Fruit fly (Drosophila melanogaster) whole organism, embryonic: ENCODE results near the gene CG12056.

Experiments
- Adf1 ChIP-seq: fragments of 200-800 bp; sonication (Bioruptor generic); IDR thresholded peaks from 2 replicates; pipeline ENCODE4 v1.3.6; 2022; ENCODE audit warnings: missing biosample characterization, missing genetic modification characterization
- Awh ChIP-seq: fragments of 200-800 bp; sonication (Bioruptor generic); IDR thresholded peaks from 2 replicates; pipeline ENCODE4, ENCODE4 v1.3.6; 2022; ENCODE audit warnings: missing biosample characterization, missing genetic modification characterization
- B-H1 ChIP-seq: fragments of 200-800 bp; sonication (Bioruptor generic); IDR thresholded peaks from 3 replicates; pipeline ENCODE4 v1.3.6; 2022; ENCODE audit warnings: missing biosample characterization, missing genetic modification characterization
- CG10462 ChIP-seq: fragments of 200-800 bp; sonication (Bioruptor generic); optimal IDR thresholded peaks from 2 replicates; lab custom pipeline; 2016; ENCODE audit warnings: missing biosample characterization, missing genetic modification characterization
- CG11398 ChIP-seq: fragments of 200-800 bp; sonication (Bioruptor generic); optimal IDR thresholded peaks from 2 replicates; lab custom pipeline; 2016; ENCODE audit warnings: missing biosample characterization, missing genetic modification characterization
- CG12155 ChIP-seq: fragments of 200-800 bp; sonication (Bioruptor generic); optimal IDR thresholded peaks from 3 replicates; lab custom pipeline; 2016; ENCODE audit warnings: missing biosample characterization, missing genetic modification characterization
- CG12659 ChIP-seq: fragments of 200-800 bp; sonication (Bioruptor generic); optimal IDR thresholded peaks from 3 replicates; lab custom pipeline; 2017; ENCODE audit warnings: mild to moderate bottlenecking, missing biosample characterization, missing genetic modification reagents, missing genetic modification characterization
- CG18011 ChIP-seq: fragments of 200-800 bp; sonication (Bioruptor generic); optimal IDR thresholded peaks from 2 replicates; lab custom pipeline; 2017; ENCODE audit warnings: missing biosample characterization, missing genetic modification characterization, mild to moderate bottlenecking, moderate library complexity, missing genotype
- CG18619 ChIP-seq: fragments of 200-800 bp; sonication (Bioruptor generic); optimal IDR thresholded peaks from 3 replicates; lab custom pipeline; 2017; ENCODE audit warnings: missing biosample characterization, mild to moderate bottlenecking, missing genetic modification characterization
- CG2129 ChIP-seq: fragments of 200-800 bp; sonication (Bioruptor generic); IDR thresholded peaks from 2 replicates; pipeline ENCODE4 v1.3.6; 2022; ENCODE audit warnings: missing biosample characterization, missing genetic modification characterization; ENCODE audit not compliant: partially characterized antibody
- CG31365 ChIP-seq: fragments of 200-800 bp; sonication (Bioruptor generic); optimal IDR thresholded peaks from 2 replicates; lab custom pipeline; 2018; ENCODE audit warnings: missing biosample characterization, mild to moderate bottlenecking, missing genetic modification characterization
- CG32532 ChIP-seq: fragments of 200-800 bp; sonication (Bioruptor generic); IDR thresholded peaks from 2 replicates; pipeline ENCODE4 v1.3.6; 2022; ENCODE audit warnings: missing biosample characterization, missing genetic modification characterization
- CG34224 ChIP-seq: fragments of 200-800 bp; sonication (Bioruptor generic); IDR thresholded peaks from 3 replicates; pipeline ENCODE4 v1.3.6; 2022; ENCODE audit warnings: missing biosample characterization, missing genetic modification characterization; ENCODE audit not compliant: partially characterized antibody
- CG3726 ChIP-seq: fragments of 200-800 bp; sonication (Bioruptor generic); IDR thresholded peaks from 3 replicates; pipeline ENCODE4, ENCODE4 v1.3.6; 2022; ENCODE audit warnings: missing biosample characterization, missing genetic modification characterization
- CG4424 ChIP-seq: fragments of 200-800 bp; sonication (Bioruptor generic); optimal IDR thresholded peaks from 3 replicates; lab custom pipeline; 2016; ENCODE audit warnings: missing biosample characterization, missing genetic modification characterization
- CG4820 ChIP-seq: fragments of 200-800 bp; sonication (Bioruptor generic); optimal IDR thresholded peaks from 3 replicates; lab custom pipeline; 2016; ENCODE audit warnings: missing biosample characterization, missing genetic modification characterization
- CG6254 ChIP-seq: fragments of 200-800 bp; sonication (Bioruptor generic); optimal IDR thresholded peaks from 3 replicates; lab custom pipeline; 2017; ENCODE audit warnings: mild to moderate bottlenecking, missing biosample characterization, missing genetic modification reagents, missing genetic modification characterization
- CG7556 ChIP-seq: fragments of 200-800 bp; sonication (Bioruptor generic); optimal IDR thresholded peaks from 2 replicates; lab custom pipeline; 2017; ENCODE audit warnings: missing biosample characterization, mild to moderate bottlenecking, missing genetic modification characterization
- CG9817 ChIP-seq: fragments of 200-800 bp; sonication (Bioruptor generic); optimal IDR thresholded peaks from 2 replicates; lab custom pipeline; 2018; ENCODE audit warnings: missing biosample characterization, mild to moderate bottlenecking, missing genetic modification characterization, moderate library complexity
- D19B ChIP-seq: fragments of 200-800 bp; sonication (Bioruptor generic); optimal IDR thresholded peaks from 2 replicates; lab custom pipeline; 2017; ENCODE audit warnings: missing biosample characterization, mild to moderate bottlenecking, missing genetic modification characterization
- Doc3 ChIP-seq: fragments of 200-800 bp; sonication (Bioruptor generic); IDR thresholded peaks from 3 replicates; pipeline ENCODE4 v1.3.6; 2022; ENCODE audit warnings: missing biosample characterization, missing genetic modification characterization; ENCODE audit not compliant: partially characterized antibody
- Dref ChIP-seq: fragments of 200-800 bp; sonication (Bioruptor generic); IDR thresholded peaks from 2 replicates; pipeline ENCODE4 v1.3.6; 2022; ENCODE audit warnings: missing biosample characterization, missing genetic modification characterization
- E2f2 ChIP-seq: fragments of 200-800 bp; sonication (Bioruptor generic); IDR thresholded peaks from 2 replicates; pipeline ENCODE4 v1.3.6; 2022; ENCODE audit warnings: missing biosample characterization, missing genetic modification characterization
- Fer1 ChIP-seq: fragments of 200-800 bp; sonication (Bioruptor generic); optimal IDR thresholded peaks from 2 replicates; lab custom pipeline; 2017; ENCODE audit warnings: missing biosample characterization, mild to moderate bottlenecking, missing genetic modification characterization
- Fer2 ChIP-seq: fragments of 200-800 bp; sonication (Bioruptor generic); optimal IDR thresholded peaks from 2 replicates; lab custom pipeline; 2018; ENCODE audit warnings: missing biosample characterization, mild to moderate bottlenecking, missing genetic modification characterization, moderate library complexity
- H2.0 ChIP-seq: fragments of 200-800 bp; sonication (Bioruptor generic); IDR thresholded peaks from 2 replicates; pipeline ENCODE4 v1.3.6; 2022; ENCODE audit warnings: missing biosample characterization, missing genetic modification characterization
- Hmx ChIP-seq: fragments of 200-800 bp; sonication (Bioruptor generic); optimal IDR thresholded peaks from 2 replicates; lab custom pipeline; 2016; ENCODE audit warnings: missing biosample characterization, missing genetic modification characterization
- Hsf ChIP-seq: fragments of 200-800 bp; sonication (Bioruptor generic); optimal IDR thresholded peaks from 3 replicates; lab custom pipeline; 2016; ENCODE audit warnings: missing biosample characterization, missing genetic modification characterization
- Kr ChIP-seq: fragments of 200-800 bp; sonication (Bioruptor generic); optimal IDR thresholded peaks from 2 replicates; lab custom pipeline; 2017; ENCODE audit warnings: missing biosample characterization, mild to moderate bottlenecking, missing genetic modification characterization
- Med ChIP-seq: fragments of 200-800 bp; sonication (Bioruptor generic); peaks from one replicate; lab custom pipeline; 2016; ENCODE audit warnings: missing biosample characterization, missing genetic modification characterization, mild to moderate bottlenecking, inconsistent platforms, moderate library complexity
- NFAT ChIP-seq: fragments of 200-800 bp; sonication (Bioruptor generic); IDR thresholded peaks from 2 replicates; pipeline ENCODE4 v1.3.6; 2022; ENCODE audit warnings: missing biosample characterization, missing genetic modification characterization
- PHDP ChIP-seq: fragments of 200-800 bp; sonication (Bioruptor generic); optimal IDR thresholded peaks from 3 replicates; lab custom pipeline; 2018; ENCODE audit warnings: missing biosample characterization, mild to moderate bottlenecking, missing genetic modification characterization, moderate library complexity
- Sin3A ChIP-seq: fragments of >200 bp; optimal IDR thresholded peaks from 2 replicates; lab custom pipeline; 2018
- Ssrp ChIP-seq: fragments of 200-800 bp; sonication (Bioruptor generic); optimal IDR thresholded peaks from 2 replicates; lab custom pipeline; 2018; ENCODE audit warnings: missing biosample characterization, mild to moderate bottlenecking, missing genetic modification characterization, moderate library complexity
- YL-1 ChIP-seq: fragments of 200-800 bp; sonication (Bioruptor generic); optimal IDR thresholded peaks from 3 replicates; lab custom pipeline; 2017; ENCODE audit warnings: missing biosample characterization, mild to moderate bottlenecking, missing genetic modification characterization
- ara ChIP-seq: fragments of 200-800 bp; sonication (Bioruptor generic); IDR thresholded peaks from 2 replicates; pipeline ENCODE4 v1.3.6; 2022; ENCODE audit warnings: missing biosample characterization, missing genetic modification characterization
- az2 ChIP-seq: fragments of 200-800 bp; sonication (Bioruptor generic); optimal IDR thresholded peaks from 3 replicates; lab custom pipeline; 2016; ENCODE audit warnings: missing biosample characterization, missing genetic modification characterization
- bcd ChIP-seq: fragments of 200-800 bp; sonication (Bioruptor generic); optimal IDR thresholded peaks from 2 replicates; lab custom pipeline; 2017; ENCODE audit warnings: missing biosample characterization, mild to moderate bottlenecking, missing genetic modification characterization
- dati ChIP-seq: fragments of 200-800 bp; sonication (Bioruptor generic); IDR thresholded peaks from 2 replicates; pipeline ENCODE4 v1.3.6; 2022; ENCODE audit warnings: missing biosample characterization, missing genetic modification characterization
- grau ChIP-seq: fragments of 200-800 bp; optimal IDR thresholded peaks from 3 replicates; lab custom pipeline; 2019; ENCODE audit warnings: missing biosample characterization, mild to moderate bottlenecking, missing genetic modification characterization, moderate library complexity
- hkb ChIP-seq, 2 experiments: fragments of 200-800 bp in 1 of 2; fragments of >200 bp in 1 of 2; sonication (Bioruptor generic) in 1 of 2; IDR thresholded peaks in 1 of 2; optimal IDR thresholded peaks in 1 of 2; 2 replicates each; pipeline versions ENCODE4 v1.3.6 to Lab custom; 2017 to 2022; ENCODE audit warnings: missing biosample characterization in 1 of 2, missing genetic modification characterization in 1 of 2
- insv ChIP-seq, 2 experiments: fragments of 200-800 bp; sonication (Bioruptor generic); optimal IDR thresholded peaks; 3 replicates each; lab custom pipeline; 2016 to 2018; ENCODE audit warnings: missing biosample characterization in 2 of 2, missing genetic modification characterization in 2 of 2
- pfk ChIP-seq: fragments of 200-800 bp; sonication (Bioruptor generic); optimal IDR thresholded peaks from 2 replicates; lab custom pipeline; 2018; ENCODE audit warnings: missing biosample characterization, mild to moderate bottlenecking, missing genetic modification characterization, moderate library complexity
- psq ChIP-seq: fragments of 200-800 bp; sonication (Bioruptor generic); optimal IDR thresholded peaks from 2 replicates; lab custom pipeline; 2017; ENCODE audit warnings: missing biosample characterization, missing genetic modification characterization
- scrt ChIP-seq: fragments of 200-800 bp; sonication (Bioruptor generic); optimal IDR thresholded peaks from 2 replicates; lab custom pipeline; 2018; ENCODE audit warnings: missing biosample characterization, mild to moderate bottlenecking, missing genetic modification characterization, moderate library complexity
- sim ChIP-seq: fragments of 200-800 bp; sonication (Bioruptor generic); IDR thresholded peaks from 2 replicates; pipeline ENCODE4 v1.3.6; 2022; ENCODE audit warnings: missing biosample characterization, missing genetic modification characterization
- slbo ChIP-seq: fragments of 200-800 bp; sonication (Bioruptor generic); IDR thresholded peaks from 2 replicates; pipeline ENCODE4 v1.3.6; 2022; ENCODE audit warnings: missing biosample characterization, missing genetic modification characterization
- unpg ChIP-seq: fragments of 200-800 bp; sonication (Bioruptor generic); optimal IDR thresholded peaks from 3 replicates; lab custom pipeline; 2018; ENCODE audit warnings: missing biosample characterization, mild to moderate bottlenecking, missing genetic modification characterization, moderate library complexity
- wdn ChIP-seq: fragments of 200-800 bp; sonication (Bioruptor generic); IDR thresholded peaks from 2 replicates; pipeline ENCODE4 v1.3.6; 2022; ENCODE audit warnings: missing biosample characterization, missing genetic modification characterization
- wek ChIP-seq: fragments of 200-800 bp; sonication (Bioruptor generic); optimal IDR thresholded peaks from 3 replicates; lab custom pipeline; 2018; ENCODE audit warnings: missing biosample characterization, mild to moderate bottlenecking, missing genetic modification characterization, moderate library complexity

The CG12056 gene

DNA sequence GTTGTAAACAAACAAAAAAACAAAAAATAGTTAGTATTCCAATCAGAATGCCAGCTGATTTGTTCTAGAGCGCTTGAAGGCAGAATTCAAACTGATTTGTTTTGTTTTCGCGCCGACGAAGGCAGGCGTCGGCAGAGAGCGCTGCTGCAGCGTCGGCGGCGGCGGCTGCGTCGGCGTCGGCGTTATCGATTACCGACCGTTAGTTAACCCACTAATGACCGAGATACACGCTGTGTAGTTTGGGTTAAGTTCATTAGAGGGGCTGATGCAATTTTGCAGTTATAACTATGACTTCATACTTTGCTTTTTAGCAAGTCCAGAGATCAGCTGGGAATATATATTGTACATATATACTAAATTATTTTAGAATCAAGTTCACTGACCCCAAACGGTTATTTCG lies 30.7 kb downstream of the CG12056 start, which contains the start of gene t (continued):
- TF ChIP-seq Sin3A (lab: Kevin White, UChicago): no peak
- peak; percentile 11 for TF ChIP-seq CG7556 (GFP tag; lab: Kevin White, UChicago)
- no peak for TF ChIP-seq CG18011 (GFP tag; lab: Kevin White, UChicago)
- TF ChIP-seq insv (GFP tag; optimal IDR thresholded peaks at IDR 0.05; lab: Kevin White, UChicago): peak in 1 of 2 experiments; percentile 28
- no peak for TF ChIP-seq Hsf (GFP tag; lab: Kevin White, UChicago)
- TF ChIP-seq Kr (GFP tag; lab: Kevin White, UChicago): no peak
- peak; percentile 21 for TF ChIP-seq CG12659 (GFP tag; lab: Kevin White, UChicago)
- no peak for TF ChIP-seq D19B (GFP tag; lab: Kevin White, UChicago)
- TF ChIP-seq CG4820 (GFP tag; lab: Kevin White, UChicago): no peak
- TF ChIP-seq Dref (GFP tag; lab: Robert Waterston, UW): peak; percentile 33; the same call in 1 of the 2 replicates
- TF ChIP-seq Awh (GFP tag; lab: Robert Waterston, UW): no peak
- peak; percentile 0 for TF ChIP-seq CG18619
- no peak for TF ChIP-seq Fer1
- TF ChIP-seq CG12155 (GFP tag; lab: Kevin White, UChicago): no peak
- TF ChIP-seq CG10462 (GFP tag; lab: Kevin White, UChicago): no peak
- no peak for TF ChIP-seq Ssrp
- no peak for TF ChIP-seq wek (GFP tag; lab: Kevin White, UChicago)
- peak; percentile 95 for TF ChIP-seq Adf1 (GFP tag; lab: Robert Waterston, UW)
- no peak for TF ChIP-seq CG11398
- peak; percentile 18 for TF ChIP-seq unpg (GFP tag; lab: Kevin White, UChicago)
- no peak; the same call in 1 of the 2 replicates for TF ChIP-seq CG32532 (GFP tag; lab: Robert Waterston, UW)
- TF ChIP-seq grau: peak; percentile 23
- TF ChIP-seq CG9817 (tag; lab: Kevin White, UChicago): no peak
- TF ChIP-seq PHDP (tag; lab: Kevin White, UChicago): peak; percentile 5
- no peak for TF ChIP-seq CG2129 (GFP tag; lab: Robert Waterston, UW)
- no peak for TF ChIP-seq B-H1 (GFP tag; lab: Robert Waterston, UW)
- no peak for TF ChIP-seq NFAT (GFP tag; lab: Robert Waterston, UW)
- no peak for TF ChIP-seq YL-1 (GFP tag; lab: Kevin White, UChicago)
- TF ChIP-seq dati: no peak
- no peak for TF ChIP-seq Fer2
- TF ChIP-seq H2.0 (GFP tag; lab: Robert Waterston, UW): no peak
- TF ChIP-seq CG3726 (GFP tag; lab: Robert Waterston, UW): no peak
- TF ChIP-seq az2 (GFP tag; lab: Kevin White, UChicago): peak; percentile 5
- no peak for TF ChIP-seq slbo (GFP tag; lab: Robert Waterston, UW)
- no peak for TF ChIP-seq sim (GFP tag; lab: Robert Waterston, UW)
- TF ChIP-seq CG4424 (GFP tag; lab: Kevin White, UChicago): no peak
- no peak for TF ChIP-seq CG6254 (GFP tag; lab: Kevin White, UChicago)
- TF ChIP-seq wdn (GFP tag; lab: Robert Waterston, UW): 0 out of 2 replicates have a peak, but pooled peaks have one; percentile 13
- TF ChIP-seq bcd: no peak
- no peak for TF ChIP-seq Doc3 (GFP tag; lab: Robert Waterston, UW)
- TF ChIP-seq psq: no peak
- TF ChIP-seq Med (GFP tag; lab: Kevin White, UChicago): peak; percentile 47
- no peak for TF ChIP-seq CG31365 (tag; lab: Kevin White, UChicago)
- peak; percentile 20; the same call in 1 of the 2 replicates for TF ChIP-seq E2f2 (GFP tag; lab: Robert Waterston, UW)
- peak; percentile 25; the same call in 1 of the 3 replicates for TF ChIP-seq CG34224
- no peak for TF ChIP-seq hkb (optimal IDR thresholded peaks at IDR 0.05; lab: Kevin White, UChicago)
- TF ChIP-seq hkb (GFP tag; IDR thresholded peaks at IDR 0.05; lab: Robert Waterston, UW): 0 out of 2 replicates have a peak, but pooled peaks have one; percentile 25
- no peak for TF ChIP-seq scrt
- no peak for TF ChIP-seq ara (GFP tag; lab: Robert Waterston, UW)
- TF ChIP-seq Hmx (GFP tag; lab: Kevin White, UChicago): no peak
- TF ChIP-seq pfk (GFP tag; lab: Kevin White, UChicago): no peak
